Worm (Caenorhabditis elegans): Measurements from ENCODE around the gene F49C5.7.

DNA sequence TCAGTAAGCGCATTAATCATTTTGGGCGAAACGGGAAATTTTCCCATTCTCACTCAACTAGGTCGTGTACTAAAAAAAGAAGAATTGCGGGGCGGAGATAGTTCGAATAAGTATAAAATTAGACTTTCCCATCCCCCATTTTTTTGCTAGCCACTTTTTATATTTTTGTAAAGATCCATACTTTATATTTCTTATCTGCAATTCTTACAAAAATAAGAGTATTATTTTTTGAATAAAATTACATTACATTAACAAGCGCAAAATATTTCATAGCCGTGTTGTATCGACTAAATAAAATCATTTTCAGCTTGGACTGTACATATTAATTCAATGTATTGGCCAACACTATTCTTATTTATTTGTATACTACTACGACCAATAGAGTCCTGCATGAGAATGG is 10.4 kb upstream of the F49C5.7 start, which contains the start of gene F49C5.11:
- TF ChIP-seq unc-62 (GFP tag; optimal IDR thresholded peaks at IDR 0.05): no peak
- no peak for TF ChIP-seq F23B12.7 (tag; optimal IDR thresholded peaks at IDR 0.05; ENCODE audit: insufficient read depth)
- no peak for TF ChIP-seq ceh-58 (GFP tag; IDR thresholded peaks at IDR 0.05)
- no peak for TF ChIP-seq chd-7 (tag; optimal IDR thresholded peaks at IDR 0.05)
- TF ChIP-seq pha-4 (tag; optimal IDR thresholded peaks at IDR 0.05): no peak
- TF ChIP-seq lin-40 (tag; optimal IDR thresholded peaks at IDR 0.05): no peak
- TF ChIP-seq nfya-1 (tag; optimal IDR thresholded peaks at IDR 0.05; ENCODE audit: borderline replicate concordance, insufficient read depth): no peak
- no peak for TF ChIP-seq ama-1 (optimal IDR thresholded peaks at IDR 0.05)
- TF ChIP-seq ama-1 (GFP tag; optimal IDR thresholded peaks at IDR 0.05): no peak

Data from whole organism, young adult.